Worm (Caenorhabditis elegans) whole organism, late embryonic: ENCODE measurements around the gene F54D5.5.

Experiments used
- C38D4.7 ChIP-seq: fragments of 200-800 bp; sonication (Bioruptor generic); optimal IDR thresholded peaks from 2 replicates; lab custom pipeline; 2018; ENCODE audit warnings: mild to moderate bottlenecking, missing genetic modification characterization, moderate library complexity, missing compliant biosample characterization
- F13H6.1 ChIP-seq: sonication (generic microtip); optimal IDR thresholded peaks from 2 replicates; lab custom pipeline; 2016; ENCODE audit warnings: missing genetic modification characterization, missing compliant biosample characterization
- Y22D7AL.16 ChIP-seq: sonication (generic microtip); optimal IDR thresholded peaks from 2 replicates; lab custom pipeline; 2016; ENCODE audit warnings: missing genetic modification characterization, missing compliant biosample characterization
- ceh-14 ChIP-seq: sonication (generic microtip); optimal IDR thresholded peaks from 2 replicates; lab custom pipeline; 2016; ENCODE audit warnings: missing genotype, missing genetic modification characterization, missing compliant biosample characterization
- ceh-18 ChIP-seq: sonication (generic microtip); optimal IDR thresholded peaks from 2 replicates; lab custom pipeline; 2016; ENCODE audit warnings: missing genetic modification characterization, missing compliant biosample characterization
- ceh-19 ChIP-seq: fragments of 200-800 bp; sonication (Bioruptor generic); optimal IDR thresholded peaks from 2 replicates; lab custom pipeline; 2018; ENCODE audit warnings: mild to moderate bottlenecking, missing genetic modification characterization, missing compliant biosample characterization
- ceh-2 ChIP-seq: sonication (generic microtip); optimal IDR thresholded peaks from 2 replicates; lab custom pipeline; 2016; ENCODE audit warnings: missing genotype, missing genetic modification characterization, missing compliant biosample characterization
- ceh-24 ChIP-seq: sonication (generic microtip); optimal IDR thresholded peaks from 2 replicates; lab custom pipeline; 2016; ENCODE audit warnings: mild to moderate bottlenecking, missing genetic modification characterization, missing compliant biosample characterization
- ceh-31 ChIP-seq: sonication (generic microtip); optimal IDR thresholded peaks from 2 replicates; lab custom pipeline; 2016; ENCODE audit warnings: missing genetic modification characterization, missing compliant biosample characterization
- ceh-45 ChIP-seq: fragments of 200-800 bp; sonication (Bioruptor generic); IDR thresholded peaks from 2 replicates; pipeline ENCODE4 v1.3.6; 2022; ENCODE audit warnings: missing genetic modification reagents, missing genetic modification characterization, missing compliant biosample characterization
- ceh-48 ChIP-seq: sonication (generic microtip); optimal IDR thresholded peaks from 2 replicates; lab custom pipeline; 2016; ENCODE audit warnings: missing genetic modification characterization, inconsistent platforms, missing compliant biosample characterization
- ceh-9 ChIP-seq: sonication (generic microtip); optimal IDR thresholded peaks from 2 replicates; lab custom pipeline; 2016; ENCODE audit warnings: mild to moderate bottlenecking, missing genetic modification characterization, inconsistent platforms, missing compliant biosample characterization
- che-1 ChIP-seq: sonication (generic microtip); optimal IDR thresholded peaks from 2 replicates; lab custom pipeline; 2016; ENCODE audit warnings: mild to moderate bottlenecking, missing genetic modification characterization, missing compliant biosample characterization
- dve-1 ChIP-seq: sonication (generic microtip); optimal IDR thresholded peaks from 2 replicates; lab custom pipeline; 2017; ENCODE audit warnings: antibody characterized with exemption, mild to moderate bottlenecking, missing genetic modification characterization, missing compliant biosample characterization
- elt-2 ChIP-seq: sonication (generic microtip); optimal IDR thresholded peaks from 2 replicates; lab custom pipeline; 2016; ENCODE audit warnings: missing genetic modification reagents, missing genetic modification characterization, missing compliant biosample characterization
- ets-4 ChIP-seq: sonication (generic microtip); optimal IDR thresholded peaks from 2 replicates; lab custom pipeline; 2016; ENCODE audit warnings: missing genetic modification characterization, missing compliant biosample characterization
- fkh-10 ChIP-seq: fragments of 150-350 bp; optimal IDR thresholded peaks from 2 replicates; lab custom pipeline; 2014; ENCODE audit warnings: missing biosample characterization, missing genetic modification reagents, missing genetic modification characterization
- gmeb-2 ChIP-seq: sonication (generic microtip); optimal IDR thresholded peaks from 2 replicates; lab custom pipeline; 2016; ENCODE audit warnings: missing genetic modification characterization, inconsistent platforms, missing compliant biosample characterization
- hlh-15 ChIP-seq: sonication (generic microtip); optimal IDR thresholded peaks from 2 replicates; lab custom pipeline; 2016; ENCODE audit warnings: missing genetic modification characterization, missing compliant biosample characterization
- hlh-30 ChIP-seq: sonication (generic microtip); optimal IDR thresholded peaks from 2 replicates; lab custom pipeline; 2017; ENCODE audit warnings: antibody characterized with exemption, missing genetic modification characterization, missing compliant biosample characterization; ENCODE audit not compliant: insufficient read depth
- hlh-6 ChIP-seq: sonication (generic microtip); optimal IDR thresholded peaks from 2 replicates; lab custom pipeline; 2016; ENCODE audit warnings: missing genotype, missing genetic modification characterization, missing compliant biosample characterization
- hlh-8 ChIP-seq: sonication (generic microtip); optimal IDR thresholded peaks from 2 replicates; lab custom pipeline; 2016; ENCODE audit warnings: missing genotype, missing genetic modification characterization, missing compliant biosample characterization
- lim-6 ChIP-seq: sonication (generic microtip); optimal IDR thresholded peaks from 2 replicates; lab custom pipeline; 2016; ENCODE audit warnings: missing genetic modification characterization, missing compliant biosample characterization
- lin-11 ChIP-seq: fragments of 200-800 bp; sonication (Bioruptor generic); optimal IDR thresholded peaks from 2 replicates; lab custom pipeline; 2018; ENCODE audit warnings: mild to moderate bottlenecking, missing genetic modification characterization, missing compliant biosample characterization
- madf-2 ChIP-seq: sonication (generic microtip); optimal IDR thresholded peaks from 2 replicates; lab custom pipeline; 2017; ENCODE audit warnings: missing genetic modification characterization, missing compliant biosample characterization
- mec-3 ChIP-seq: sonication (generic microtip); optimal IDR thresholded peaks from 2 replicates; lab custom pipeline; 2016; ENCODE audit warnings: borderline replicate concordance, missing genetic modification characterization, missing compliant biosample characterization
- pat-9 ChIP-seq: fragments of 200-800 bp; sonication (Bioruptor generic); optimal IDR thresholded peaks from 2 replicates; lab custom pipeline; 2018; ENCODE audit warnings: mild to moderate bottlenecking, missing genetic modification characterization, moderate library complexity, missing compliant biosample characterization
- pha-2 ChIP-seq: sonication (generic microtip); optimal IDR thresholded peaks from 2 replicates; lab custom pipeline; 2017; ENCODE audit warnings: mild to moderate bottlenecking, missing genetic modification characterization, missing compliant biosample characterization
- pha-4 ChIP-seq: fragments of 150-350 bp; optimal IDR thresholded peaks from 2 replicates; lab custom pipeline; 2018; ENCODE audit warnings: missing biosample characterization, missing genetic modification reagents, missing genetic modification characterization
- pqm-1 ChIP-seq: sonication (generic microtip); optimal IDR thresholded peaks from 2 replicates; lab custom pipeline; 2016; ENCODE audit warnings: missing genetic modification characterization, missing compliant biosample characterization
- pros-1 ChIP-seq: fragments of 150-350 bp; optimal IDR thresholded peaks from 2 replicates; lab custom pipeline; 2014; ENCODE audit warnings: missing biosample characterization, missing genetic modification reagents, missing genetic modification characterization
- ref-2 ChIP-seq: sonication (generic microtip); optimal IDR thresholded peaks from 2 replicates; lab custom pipeline; 2016; ENCODE audit warnings: missing genetic modification characterization, missing compliant biosample characterization
- rnt-1 ChIP-seq: sonication (generic microtip); optimal IDR thresholded peaks from 2 replicates; lab custom pipeline; 2016; ENCODE audit warnings: missing genetic modification characterization, missing compliant biosample characterization
- sdc-2 ChIP-seq: sonication (generic microtip); optimal IDR thresholded peaks from 2 replicates; lab custom pipeline; 2016; ENCODE audit warnings: missing genotype, missing genetic modification characterization, missing compliant biosample characterization
- sox-4 ChIP-seq: sonication (generic microtip); optimal IDR thresholded peaks from 2 replicates; lab custom pipeline; 2017; ENCODE audit warnings: mild to moderate bottlenecking, missing genetic modification characterization, inconsistent platforms, missing compliant biosample characterization
- syd-9 ChIP-seq: sonication (generic microtip); optimal IDR thresholded peaks from 2 replicates; lab custom pipeline; 2016; ENCODE audit warnings: mild to moderate bottlenecking, missing genetic modification characterization, moderate library complexity, missing compliant biosample characterization
- tbx-2 ChIP-seq: sonication (generic microtip); optimal IDR thresholded peaks from 2 replicates; lab custom pipeline; 2016; ENCODE audit warnings: missing genetic modification characterization, missing compliant biosample characterization
- ttx-3 ChIP-seq: sonication (generic microtip); optimal IDR thresholded peaks from 2 replicates; lab custom pipeline; 2016; ENCODE audit warnings: missing genetic modification reagents, missing genetic modification characterization, missing compliant biosample characterization
- unc-3 ChIP-seq, 2 experiments: fragments of 200-800 bp in 1 of 2; sonication (Bioruptor generic) in 1 of 2; sonication (generic microtip) in 1 of 2; conservative IDR thresholded peaks in 1 of 2; optimal IDR thresholded peaks in 1 of 2; 2 replicates each; pipeline versions ENCODE4 v1.3.6 to Lab custom; 2016 to 2022; ENCODE audit warnings: missing compliant biosample characterization in 2 of 2, missing genetic modification characterization in 2 of 2, missing genetic modification reagents in 1 of 2
- unc-42 ChIP-seq: sonication (generic microtip); optimal IDR thresholded peaks from 2 replicates; lab custom pipeline; 2016; ENCODE audit warnings: missing genotype, missing genetic modification characterization, missing compliant biosample characterization
- unc-55 ChIP-seq: sonication (generic microtip); optimal IDR thresholded peaks from 2 replicates; lab custom pipeline; 2017; ENCODE audit warnings: missing biosample characterization, missing genetic modification reagents, missing genetic modification characterization
- zip-5 ChIP-seq: sonication (generic microtip); optimal IDR thresholded peaks from 2 replicates; lab custom pipeline; 2016; ENCODE audit warnings: missing genetic modification characterization, missing compliant biosample characterization
- ztf-16 ChIP-seq: sonication (generic microtip); optimal IDR thresholded peaks from 2 replicates; lab custom pipeline; 2017; ENCODE audit warnings: missing genetic modification characterization, missing compliant biosample characterization

Gene F54D5.5

DNA sequence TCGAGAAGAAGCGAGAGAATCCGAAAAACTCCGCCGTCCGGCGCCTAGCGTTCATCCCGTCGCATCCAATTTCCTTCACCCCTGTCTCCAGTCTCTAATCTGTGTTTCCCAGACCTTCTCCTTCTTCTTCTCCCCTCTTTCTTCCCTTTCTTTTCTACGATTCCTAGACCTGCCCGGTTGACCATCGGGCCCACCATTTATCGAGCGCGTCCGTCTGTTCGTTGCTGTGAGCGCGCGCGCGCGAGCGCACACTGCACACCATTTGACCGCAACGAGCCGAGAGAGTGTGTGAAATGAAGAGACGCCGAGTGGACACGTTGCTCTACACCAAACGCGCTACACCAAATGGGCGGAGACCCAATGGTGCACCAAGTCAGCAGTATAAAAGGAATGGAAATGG is 29.7 kb downstream of the F54D5.5 start (continued):
- no peak for TF ChIP-seq che-1
- TF ChIP-seq rnt-1 (tag; lab: Kevin White, UChicago) = peak; percentile 49
- no peak for TF ChIP-seq madf-2 (tag; lab: Kevin White, UChicago)
- TF ChIP-seq ttx-3 (tag; lab: Kevin White, UChicago) = no peak
- TF ChIP-seq ceh-14 (tag; lab: Kevin White, UChicago) = peak; percentile 16
- peak; percentile 32 for TF ChIP-seq syd-9 (tag; lab: Kevin White, UChicago)
- TF ChIP-seq pros-1 (tag; lab: Kevin White, UChicago) = no peak
- TF ChIP-seq unc-55 (GFP tag; lab: Kevin White, UChicago) = no peak
- TF ChIP-seq zip-5 = no peak
- TF ChIP-seq fkh-10 (GFP tag; lab: Kevin White, UChicago) = no peak
- peak; percentile 31 for TF ChIP-seq ceh-2 (tag; lab: Kevin White, UChicago)
- no peak for TF ChIP-seq Y22D7AL.16
- TF ChIP-seq hlh-6 (tag; lab: Kevin White, UChicago) = no peak
- no peak for TF ChIP-seq ceh-24 (tag; lab: Kevin White, UChicago)
- TF ChIP-seq unc-3 (GFP tag; conservative IDR thresholded peaks at IDR 0.05; lab: Robert Waterston, UW) = no peak
- no peak for TF ChIP-seq unc-3 (tag; optimal IDR thresholded peaks at IDR 0.05; lab: Kevin White, UChicago)
- no peak for TF ChIP-seq lim-6 (tag; lab: Kevin White, UChicago)
- TF ChIP-seq ceh-48 = peak; percentile 22
- no peak for TF ChIP-seq sox-4
- TF ChIP-seq pha-2 (tag; lab: Kevin White, UChicago) = no peak
- TF ChIP-seq, all 69 proteins: peak for 18

DNA sequence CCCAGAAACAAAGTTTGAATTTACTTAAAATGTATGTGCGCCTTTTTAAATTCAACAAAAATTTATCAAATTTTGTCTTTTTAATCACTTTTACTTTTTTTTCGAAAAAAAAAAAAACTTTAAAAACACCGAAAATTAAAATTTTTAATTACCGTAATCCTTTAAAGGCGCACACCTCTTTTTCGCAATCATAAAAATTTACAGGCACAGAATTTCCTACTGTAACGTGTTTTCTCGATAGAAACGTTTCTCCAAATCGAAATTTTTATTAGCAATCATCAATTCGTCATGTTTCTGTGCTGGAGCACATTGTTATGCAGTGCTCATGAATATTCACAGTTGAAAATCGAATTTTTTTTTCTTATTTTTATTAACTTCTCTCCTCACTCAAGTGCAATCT is 30.3 kb downstream of the F54D5.5 start:
- no peak for TF ChIP-seq madf-2 (tag; lab: Kevin White, UChicago)
- no peak for TF ChIP-seq gmeb-2 (tag; lab: Kevin White, UChicago)
- no peak for TF ChIP-seq unc-42 (tag; lab: Kevin White, UChicago)
- TF ChIP-seq ceh-19 (GFP tag; lab: Kevin White, UChicago) = no peak
- TF ChIP-seq pat-9 (tag; lab: Kevin White, UChicago) = no peak
- TF ChIP-seq ceh-31 (tag; lab: Kevin White, UChicago) = no peak
- no peak for TF ChIP-seq hlh-8
- TF ChIP-seq ceh-18 (tag; lab: Kevin White, UChicago) = no peak
- no peak for TF ChIP-seq sdc-2 (tag; lab: Kevin White, UChicago)
- no peak for TF ChIP-seq dve-1 (tag; lab: Kevin White, UChicago)
- no peak for TF ChIP-seq syd-9 (tag; lab: Kevin White, UChicago)
- TF ChIP-seq unc-55 (GFP tag; lab: Kevin White, UChicago) = no peak
- TF ChIP-seq pros-1 (tag; lab: Kevin White, UChicago) = no peak
- TF ChIP-seq rnt-1 (tag; lab: Kevin White, UChicago) = no peak
- TF ChIP-seq tbx-2 = no peak
- no peak for TF ChIP-seq Y22D7AL.16
- no peak for TF ChIP-seq mec-3 (tag; lab: Kevin White, UChicago)
- no peak for TF ChIP-seq ceh-45 (GFP tag; lab: Robert Waterston, UW)
- no peak for TF ChIP-seq pqm-1
- TF ChIP-seq ref-2 (tag; lab: Kevin White, UChicago) = no peak

DNA sequence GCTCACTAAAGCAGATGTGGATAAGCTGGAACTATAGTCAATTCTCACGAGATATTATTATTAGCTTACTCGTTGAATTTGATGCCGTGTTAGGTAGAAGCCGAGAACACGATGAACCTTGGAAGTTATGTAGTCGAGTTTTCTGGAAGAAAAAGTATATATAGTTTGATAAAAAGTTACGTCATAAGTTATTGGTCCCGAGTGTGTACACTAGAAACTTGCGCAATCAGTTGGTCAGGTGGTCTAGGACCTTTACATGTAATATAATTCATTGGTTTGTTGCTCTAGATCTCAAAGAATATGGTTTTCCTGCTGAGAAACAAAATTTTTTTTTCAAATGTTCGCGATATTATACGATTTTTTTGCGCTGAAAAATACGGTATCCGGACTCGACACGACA is 30.9 kb downstream of the F54D5.5 start:
- TF ChIP-seq F13H6.1 (tag; lab: Kevin White, UChicago) = no peak
- peak; percentile 43 for TF ChIP-seq elt-2
- TF ChIP-seq, all 69 proteins: peak for 1

DNA sequence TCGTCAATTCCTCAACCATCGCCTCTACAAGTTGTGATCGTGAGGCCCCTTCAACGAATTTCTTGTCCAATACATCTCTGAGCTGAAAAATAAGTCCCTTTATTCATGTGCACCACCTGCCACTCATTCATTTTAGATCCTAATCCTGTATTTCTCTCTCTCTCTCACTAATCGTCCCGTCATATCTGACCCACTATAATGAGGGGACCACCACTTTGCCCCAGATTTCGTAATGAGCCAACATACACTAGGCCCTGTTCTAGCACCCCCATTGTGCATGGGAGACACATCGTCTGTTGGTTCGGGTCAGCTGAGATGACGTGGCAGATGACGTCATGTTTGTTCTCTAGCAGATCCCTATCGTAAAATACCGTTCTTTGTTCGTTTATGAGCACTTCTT is 31.4 kb downstream of the F54D5.5 start:
- TF ChIP-seq gmeb-2 (tag; lab: Kevin White, UChicago) (peak; percentile 4), ceh-9 (tag; lab: Kevin White, UChicago) (no peak), hlh-15 (tag; lab: Kevin White, UChicago) (no peak), ztf-16 (tag; lab: Kevin White, UChicago) (no peak), F13H6.1 (tag; lab: Kevin White, UChicago) (no peak), pha-4 (tag; lab: Kevin White, UChicago) (no peak), ets-4 (tag; lab: Kevin White, UChicago) (no peak), tbx-2 (peak; percentile 48), ceh-31 (tag; lab: Kevin White, UChicago) (peak; percentile 42), C38D4.7 (GFP tag; lab: Kevin White, UChicago) (no peak), lin-11 (tag; lab: Kevin White, UChicago) (no peak), ceh-2 (tag; lab: Kevin White, UChicago) (no peak), hlh-30 (tag; lab: Kevin White, UChicago) (no peak), ref-2 (tag; lab: Kevin White, UChicago) (peak; percentile 68), sdc-2 (tag; lab: Kevin White, UChicago) (peak; percentile 36), ceh-24 (tag; lab: Kevin White, UChicago) (no peak)
